Worm (Caenorhabditis elegans): ENCODE data around the gene mboa-2.

mboa-2 gene

DNA sequence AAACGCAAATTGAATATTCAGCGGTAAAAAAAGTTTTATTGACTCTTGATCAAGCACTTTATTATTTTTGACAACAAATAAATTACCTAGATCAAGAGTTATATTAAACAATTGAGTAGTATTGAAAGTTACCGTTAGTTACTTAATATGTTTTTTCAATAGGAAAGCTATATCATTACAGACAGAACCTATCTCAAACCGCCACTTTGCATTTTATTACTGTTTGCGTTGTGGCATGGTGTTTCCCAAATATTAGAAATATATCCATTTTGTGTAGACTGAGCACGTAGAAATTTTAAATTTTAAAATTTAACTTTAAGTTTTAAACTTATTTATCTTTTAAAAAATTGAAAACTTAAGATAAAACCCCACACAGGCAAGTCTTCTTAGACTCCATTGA lies 17.9 kb downstream of the mboa-2 start:
- TF ChIP-seq snpc-4 (tag; optimal IDR thresholded peaks at IDR 0.05) (no peak), nhr-28 (tag; optimal IDR thresholded peaks at IDR 0.05) (no peak), sem-2 (GFP tag; optimal IDR thresholded peaks at IDR 0.05) (no peak), ceh-39 (tag; optimal IDR thresholded peaks at IDR 0.05) (no peak), mab-5 (tag; optimal IDR thresholded peaks at IDR 0.05) (no peak), lsy-2 (tag; optimal IDR thresholded peaks at IDR 0.05) (no peak), flh-1 (GFP tag; optimal IDR thresholded peaks at IDR 0.05) (no peak), unc-120 (tag; optimal IDR thresholded peaks at IDR 0.05; ENCODE audit: poor library complexity, severe bottlenecking) (no peak), lin-13 (tag; optimal IDR thresholded peaks at IDR 0.05) (no peak), lin-32 (GFP tag; optimal IDR thresholded peaks at IDR 0.05) (no peak), ceh-43 (GFP tag; optimal IDR thresholded peaks at IDR 0.05) (no peak), elt-3 (tag; optimal IDR thresholded peaks at IDR 0.05) (no peak), blmp-1 (tag; optimal IDR thresholded peaks at IDR 0.05) (no peak), unc-62 (GFP tag; optimal IDR thresholded peaks at IDR 0.05) (no peak), hlh-1 (tag; optimal IDR thresholded peaks at IDR 0.05) (no peak)

DNA sequence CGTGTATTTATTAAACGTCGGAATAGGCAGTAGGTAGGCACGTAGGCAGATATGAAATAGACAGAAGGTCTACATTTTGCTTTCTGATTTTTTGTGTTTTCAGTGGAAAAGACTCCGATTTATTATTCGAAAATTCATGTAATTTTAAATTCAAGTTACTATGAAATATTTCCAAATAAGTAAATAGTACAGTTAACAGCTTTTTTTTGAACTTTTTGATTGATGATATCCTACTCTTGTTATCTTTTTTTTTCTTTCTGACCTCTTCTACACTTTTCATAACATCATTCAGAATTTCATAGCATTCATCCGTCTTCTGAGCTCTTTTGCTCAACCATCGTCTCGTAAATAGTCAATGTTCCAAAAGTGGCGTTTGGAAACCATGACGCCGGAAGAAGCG lies 23.7 kb downstream of the mboa-2 start, which contains the start of gene cdkl-1:
Gene cdkl-1, plus strand, starts transcription at position 301 of the 400 bp plus-strand sequence.
- TF ChIP-seq nhr-76 (tag; optimal IDR thresholded peaks at IDR 0.05) (no peak), ces-1 (GFP tag; optimal IDR thresholded peaks at IDR 0.05) (no peak), lin-32 (GFP tag; optimal IDR thresholded peaks at IDR 0.05) (no peak), blmp-1 (tag; optimal IDR thresholded peaks at IDR 0.05) (no peak), M03D4.4 (tag; optimal IDR thresholded peaks at IDR 0.05) (no peak), elt-3 (tag; optimal IDR thresholded peaks at IDR 0.05) (no peak), snpc-4 (tag; optimal IDR thresholded peaks at IDR 0.05) (no peak), ceh-43 (GFP tag; optimal IDR thresholded peaks at IDR 0.05) (no peak), nhr-28 (tag; optimal IDR thresholded peaks at IDR 0.05) (no peak), cnd-1 (tag; optimal IDR thresholded peaks at IDR 0.05) (no peak), zip-8 (tag; optimal IDR thresholded peaks at IDR 0.05) (no peak), ham-2 (GFP tag; optimal IDR thresholded peaks at IDR 0.05) (no peak), ceh-39 (tag; optimal IDR thresholded peaks at IDR 0.05) (no peak), lin-13 (tag; optimal IDR thresholded peaks at IDR 0.05) (no peak), nhr-12 (tag; optimal IDR thresholded peaks at IDR 0.05) (no peak), nhr-2 (tag; optimal IDR thresholded peaks at IDR 0.05) (no peak), bed-3 (GFP tag; optimal IDR thresholded peaks at IDR 0.05) (no peak), mep-1 (tag; optimal IDR thresholded peaks at IDR 0.05) (no peak)

DNA sequence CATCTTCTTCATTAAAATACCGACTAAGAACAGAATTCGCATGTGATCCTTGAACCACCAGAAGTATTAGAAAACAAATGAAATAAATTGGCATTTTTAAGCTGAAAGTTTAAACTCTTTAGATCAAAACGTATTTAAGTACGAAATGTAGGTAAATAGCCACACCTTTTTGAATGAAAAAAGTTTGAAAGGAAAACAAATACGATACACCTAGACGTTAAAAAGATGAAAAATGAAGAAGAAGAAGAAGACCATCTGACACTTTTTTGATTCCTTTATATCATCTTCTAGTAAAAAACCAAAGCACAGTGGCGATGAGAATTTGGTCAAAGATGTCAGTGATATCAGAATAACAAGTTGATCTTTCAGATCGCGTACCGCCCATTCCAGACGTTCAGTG lies 26.4 kb downstream of the mboa-2 start, which contains the start of gene Y42A5A.3:
Gene Y42A5A.3, minus strand, starts transcription at position 101 of the 400 bp plus-strand sequence.
- TF ChIP-seq ceh-43 (GFP tag; optimal IDR thresholded peaks at IDR 0.05), result no peak
- TF ChIP-seq lin-13 (tag; optimal IDR thresholded peaks at IDR 0.05), result no peak
- no peak for TF ChIP-seq hlh-1 (tag; optimal IDR thresholded peaks at IDR 0.05)
- no peak for TF ChIP-seq sem-2 (GFP tag; optimal IDR thresholded peaks at IDR 0.05)
- no peak for TF ChIP-seq mab-5 (tag; optimal IDR thresholded peaks at IDR 0.05)
- no peak for TF ChIP-seq pha-4 (tag; optimal IDR thresholded peaks at IDR 0.05)

DNA sequence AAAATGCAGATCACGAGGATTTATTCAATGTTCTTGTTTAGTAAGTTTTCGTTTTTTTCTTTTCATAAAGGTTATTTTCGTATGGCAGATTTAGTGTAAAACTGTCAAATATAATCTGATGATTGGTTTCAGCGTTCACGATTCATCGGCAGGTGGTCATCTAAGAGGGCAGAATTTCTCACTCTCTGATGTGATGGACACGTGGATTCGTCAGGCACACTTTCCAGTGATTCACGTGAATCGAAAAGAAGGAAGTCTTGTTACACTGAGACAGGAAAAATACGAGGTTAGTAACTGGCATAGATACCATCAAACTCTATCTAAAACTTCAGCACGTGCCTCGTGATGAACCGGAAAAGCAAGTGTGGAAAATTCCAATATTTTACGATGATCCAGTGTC lies 27.6 kb downstream of the mboa-2 start:
- TF ChIP-seq nhr-28 (tag; optimal IDR thresholded peaks at IDR 0.05) (no peak), ztf-11 (tag; optimal IDR thresholded peaks at IDR 0.05) (no peak), ceh-39 (tag; optimal IDR thresholded peaks at IDR 0.05) (no peak), hlh-1 (tag; optimal IDR thresholded peaks at IDR 0.05) (no peak), unc-120 (tag; optimal IDR thresholded peaks at IDR 0.05; ENCODE audit: poor library complexity, severe bottlenecking) (no peak), cnd-1 (tag; optimal IDR thresholded peaks at IDR 0.05) (no peak), ceh-43 (GFP tag; optimal IDR thresholded peaks at IDR 0.05) (no peak), lin-13 (tag; optimal IDR thresholded peaks at IDR 0.05) (no peak)

DNA sequence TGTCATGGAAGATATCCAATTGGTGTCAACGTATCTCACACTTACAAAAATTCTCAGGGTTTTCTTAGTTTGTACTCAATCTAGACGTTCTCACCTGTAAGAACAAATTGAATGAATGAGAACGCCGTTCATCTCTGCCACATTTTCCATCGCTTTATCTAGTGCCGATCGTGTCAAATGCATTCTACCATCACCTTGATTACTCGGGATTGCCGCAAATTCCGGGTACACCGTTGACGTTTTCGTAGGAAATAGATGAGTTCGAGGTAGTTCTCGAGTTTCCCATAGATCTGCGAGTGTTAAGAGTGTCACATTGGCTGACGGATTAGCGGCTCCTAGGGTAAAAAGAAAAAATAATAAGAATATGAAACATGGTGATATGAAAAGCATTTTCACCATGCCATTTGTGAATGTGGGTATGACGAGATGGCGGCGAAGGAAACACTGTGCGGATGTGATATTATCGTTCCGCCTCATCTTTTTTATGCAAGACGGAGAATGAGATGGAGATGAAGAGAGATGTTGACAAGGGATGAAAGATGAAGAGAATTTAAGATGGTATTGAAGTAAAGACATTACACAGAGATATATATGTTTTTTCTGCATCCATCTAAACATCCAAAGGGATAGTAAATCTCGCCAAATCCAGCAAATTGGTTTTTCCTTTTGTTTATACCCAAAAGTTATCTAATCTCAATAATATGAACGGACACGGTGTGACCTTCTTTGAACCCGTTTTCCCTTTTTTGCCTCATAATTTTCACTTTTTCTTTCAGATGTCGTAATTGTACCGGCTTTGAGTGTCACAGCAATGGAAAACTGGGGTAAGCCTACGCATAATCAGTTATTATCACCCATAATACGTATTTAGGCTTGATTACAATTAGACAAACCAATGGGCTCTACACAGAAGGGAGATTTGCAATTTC lies 28.9 kb downstream of the mboa-2 start, which contains the start of gene lact-8:
Gene lact-8, minus strand, starts transcription at position 445 of the 929 bp plus-strand sequence.
- TF ChIP-seq mls-2 (tag; optimal IDR thresholded peaks at IDR 0.05), result no peak
- peak; percentile 90 for TF ChIP-seq elt-1 (tag; optimal IDR thresholded peaks at IDR 0.05; ENCODE audit: borderline replicate concordance, insufficient read depth)

All from whole organism, mixed stage, embryonic.